Worm (Caenorhabditis elegans) whole organism, L4/young adult: ENCODE measurements around the gene T11G6.3.

Source experiments
- W03F9.2 ChIP-seq: fragments of 150-350 bp; optimal IDR thresholded peaks from 2 replicates; lab custom pipeline; 2014; ENCODE audit warnings: missing biosample characterization, missing genetic modification characterization
- dao-5 ChIP-seq: sonication (generic microtip); optimal IDR thresholded peaks from 2 replicates; lab custom pipeline; 2016; ENCODE audit warnings: missing genotype, missing genetic modification characterization, moderate library complexity, missing compliant biosample characterization
- him-1 ChIP-seq: sonication (generic microtip); optimal IDR thresholded peaks from 2 replicates; lab custom pipeline; 2016; ENCODE audit warnings: missing genotype, missing genetic modification reagents, missing genetic modification characterization, missing compliant biosample characterization

Gene T11G6.3

ce11 chrIV:10855049-10855448 is at the start of gene T11G6.3:
Gene T11G6.3 (minus strand): TSS chrIV:10855237.
- no peak for TF ChIP-seq W03F9.2 (tag; lab: Kevin White, UChicago)
- no peak for TF ChIP-seq him-1 (tag; lab: Kevin White, UChicago)
- no peak for TF ChIP-seq dao-5 (tag; lab: Kevin White, UChicago)

DNA sequence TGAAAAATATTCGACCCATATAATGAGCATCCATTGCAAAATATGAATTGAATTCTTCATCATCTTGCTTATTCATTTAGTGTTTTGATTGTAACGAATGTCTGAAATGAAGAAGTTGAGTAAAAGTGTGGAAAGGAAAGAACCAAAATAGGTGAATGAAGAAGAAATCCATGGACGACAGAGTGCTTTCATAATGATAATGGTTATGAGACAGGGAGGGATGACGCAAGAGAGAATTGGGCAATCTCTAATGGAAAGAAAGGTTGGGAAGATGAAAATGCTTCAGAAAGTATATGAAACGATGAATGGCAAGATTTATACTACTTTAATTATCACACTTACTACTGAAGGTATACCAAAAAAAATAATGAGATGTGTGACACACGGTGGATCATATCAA is 49.2 kb upstream of the T11G6.3 start, which contains the start of gene ZK596.3:
Gene ZK596.3, minus strand, starts transcription at position 101 of the 400 bp plus-strand sequence.
- TF ChIP-seq W03F9.2 (tag; lab: Kevin White, UChicago) (no peak), dao-5 (tag; lab: Kevin White, UChicago) (no peak), him-1 (tag; lab: Kevin White, UChicago) (no peak)

ce11 chrIV:10902476-10902875 is 47.4 kb upstream of the T11G6.3 start:
- no peak for TF ChIP-seq dao-5 (tag; lab: Kevin White, UChicago)
- TF ChIP-seq him-1 (tag; lab: Kevin White, UChicago) = no peak
- TF ChIP-seq W03F9.2 (tag; lab: Kevin White, UChicago) = no peak

- TF ChIP-seq W03F9.2 (tag; lab: Kevin White, UChicago) (no peak), him-1 (tag; lab: Kevin White, UChicago) (no peak), dao-5 (tag; lab: Kevin White, UChicago) (no peak)
These were observed 45.0 kb upstream of the T11G6.3 start, which contains the start of gene srlf-30 for ce11 chrIV:10900083-10900482. Gene srlf-30 (plus strand): TSS chrIV:10900383.

- no peak for TF ChIP-seq dao-5 (tag; lab: Kevin White, UChicago)
- no peak for TF ChIP-seq him-1 (tag; lab: Kevin White, UChicago)
- TF ChIP-seq W03F9.2 (tag; lab: Kevin White, UChicago) = no peak
These were observed 44.1 kb upstream of the T11G6.3 start, which contains the start of the genes F13E9.9 and F13E9.19 for ce11 chrIV:10899091-10899490. Gene F13E9.9 (minus strand): TSS chrIV:10899191. Gene F13E9.19 (plus strand): TSS chrIV:10899406.

- TF ChIP-seq W03F9.2 (tag; lab: Kevin White, UChicago) (no peak), him-1 (tag; lab: Kevin White, UChicago) (no peak), dao-5 (tag; lab: Kevin White, UChicago) (no peak)
These were observed 43.1 kb upstream of the T11G6.3 start for ce11 chrIV:10898160-10898559.

DNA sequence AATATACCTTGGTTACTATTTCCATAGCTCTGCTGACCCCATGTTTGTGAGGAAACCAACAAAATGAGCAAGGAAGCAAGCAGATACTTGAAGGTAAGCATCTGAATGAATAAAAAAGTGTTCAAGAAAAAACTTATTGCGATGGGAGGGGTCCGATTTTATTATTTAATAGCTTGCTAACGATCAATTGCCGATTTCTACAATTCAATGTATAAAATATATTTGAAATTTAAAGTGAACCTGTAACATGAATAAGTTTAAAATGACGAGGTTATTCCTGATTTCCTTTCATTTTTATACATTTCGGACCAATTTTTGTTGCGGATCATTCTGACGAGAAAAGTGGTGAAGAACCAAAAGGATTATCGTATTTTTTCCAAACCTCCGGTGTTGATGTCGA is 41.5 kb upstream of the T11G6.3 start, which contains the start of gene srlf-13:
Gene srlf-13, minus strand, starts transcription at position 101 of the 400 bp plus-strand sequence.
- TF ChIP-seq dao-5 (tag; lab: Kevin White, UChicago) (no peak), him-1 (tag; lab: Kevin White, UChicago) (no peak), W03F9.2 (tag; lab: Kevin White, UChicago) (no peak)

DNA sequence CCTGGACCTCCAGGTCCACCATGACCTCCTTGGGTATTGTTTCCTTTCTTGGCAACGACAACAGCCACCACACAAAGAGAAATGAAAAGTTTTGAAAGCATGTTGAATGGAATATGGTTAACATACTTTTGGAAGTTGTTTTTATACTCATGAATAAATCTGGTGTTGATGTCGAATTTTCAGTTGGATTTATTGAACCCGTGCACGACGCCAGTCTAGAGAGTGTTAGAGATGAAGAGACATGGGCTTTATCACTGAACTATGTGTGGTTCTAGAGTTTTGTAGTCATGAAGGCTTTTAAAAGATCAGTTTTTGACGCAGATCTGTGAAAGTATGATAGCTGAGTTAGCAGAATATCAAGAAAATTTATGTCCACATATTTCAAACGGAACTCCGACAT is 39.2 kb upstream of the T11G6.3 start, which contains the start of gene srlf-14:
Gene srlf-14, minus strand, starts transcription at position 101 of the 400 bp plus-strand sequence.
- TF ChIP-seq dao-5 (tag; lab: Kevin White, UChicago) (no peak), him-1 (tag; lab: Kevin White, UChicago) (no peak), W03F9.2 (tag; lab: Kevin White, UChicago) (no peak)

ce11 chrIV:10891993-10892392 is 37.0 kb upstream of the T11G6.3 start, which contains the start of gene srlf-12:
Gene srlf-12 (minus strand): TSS chrIV:10892093.
- TF ChIP-seq dao-5 (tag; lab: Kevin White, UChicago) (no peak), him-1 (tag; lab: Kevin White, UChicago) (no peak), W03F9.2 (tag; lab: Kevin White, UChicago) (no peak)

DNA sequence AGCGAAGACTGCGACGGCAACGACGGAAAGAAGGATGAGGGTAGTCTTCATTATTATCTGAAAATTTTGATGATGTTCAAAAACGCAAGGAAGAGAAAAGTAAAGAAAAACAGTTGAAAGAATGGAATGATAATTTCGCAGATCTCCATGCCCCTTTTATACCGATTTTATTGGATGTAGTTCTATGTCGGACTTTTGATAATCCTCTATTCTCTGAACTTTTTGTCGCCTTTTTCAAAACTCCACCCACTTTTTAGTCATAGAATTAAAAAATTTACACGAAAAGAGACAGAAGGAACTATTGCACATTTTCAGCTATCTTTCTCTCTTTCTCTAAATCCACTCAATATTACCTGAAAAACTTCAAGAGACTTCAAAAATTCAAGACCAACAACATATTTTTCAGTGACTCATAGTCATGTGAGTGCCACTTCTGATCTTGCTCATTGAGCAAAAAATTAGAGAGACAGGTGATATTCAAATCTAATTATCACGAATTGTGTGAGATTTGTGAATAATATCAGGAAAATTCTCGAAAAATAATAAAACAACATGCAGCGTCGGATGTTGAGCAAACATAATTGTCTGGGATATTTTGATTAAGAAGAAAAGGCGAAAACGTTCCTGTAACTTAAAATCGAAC is 34.9 kb upstream of the T11G6.3 start, which contains the start of gene F13E9.15:
Gene F13E9.15, minus strand, starts transcription at position 51 of the 643 bp plus-strand sequence.
- TF ChIP-seq dao-5 (tag; lab: Kevin White, UChicago) = no peak
- TF ChIP-seq him-1 (tag; lab: Kevin White, UChicago) = no peak
- no peak for TF ChIP-seq W03F9.2 (tag; lab: Kevin White, UChicago)

DNA sequence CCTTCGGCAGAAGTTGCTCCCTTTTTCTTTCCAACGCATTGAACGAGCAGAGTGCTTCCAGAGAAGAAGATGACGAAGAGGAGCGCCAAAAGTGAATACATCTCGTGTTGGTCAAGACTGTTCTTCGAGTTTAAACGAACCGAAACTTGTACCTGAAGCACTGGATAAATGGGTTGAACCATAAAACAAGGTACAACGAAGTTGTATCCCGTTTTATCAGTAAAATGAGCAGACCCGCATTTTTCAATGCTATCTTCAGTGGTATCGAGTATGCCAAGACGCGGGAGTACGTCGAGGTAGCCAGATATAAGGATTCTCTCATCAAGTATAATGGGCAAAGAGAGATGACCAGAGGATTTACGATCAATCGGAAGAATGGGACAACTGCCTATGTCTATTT is 32.2 kb upstream of the T11G6.3 start, which contains the start of gene F13E9.16:
Gene F13E9.16, minus strand, starts transcription at position 101 of the 400 bp plus-strand sequence.
- TF ChIP-seq him-1 (tag; lab: Kevin White, UChicago) (no peak), dao-5 (tag; lab: Kevin White, UChicago) (no peak), W03F9.2 (tag; lab: Kevin White, UChicago) (no peak)

DNA sequence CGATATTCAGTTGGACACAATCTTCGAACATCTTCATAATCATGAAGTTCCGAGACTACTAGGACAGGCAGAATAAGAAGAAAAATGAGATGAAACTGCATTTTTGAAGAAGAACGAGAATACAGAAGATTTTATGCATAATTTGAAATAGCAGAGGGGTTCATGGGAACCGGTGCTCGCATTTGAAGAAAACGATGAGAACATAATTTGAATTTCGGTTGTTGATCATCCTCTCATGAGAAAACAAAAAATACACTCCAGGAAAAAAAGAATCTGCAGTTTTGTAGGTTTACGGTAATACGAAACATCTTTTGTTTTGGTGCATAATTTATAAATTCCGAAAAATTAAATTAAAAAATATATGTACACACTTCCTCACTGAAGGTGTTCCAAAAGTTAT is 30.9 kb upstream of the T11G6.3 start, which contains the start of gene srlf-11:
Gene srlf-11, minus strand, starts transcription at position 101 of the 400 bp plus-strand sequence.
- no peak for TF ChIP-seq dao-5 (tag; lab: Kevin White, UChicago)
- TF ChIP-seq W03F9.2 (tag; lab: Kevin White, UChicago) = no peak
- TF ChIP-seq him-1 (tag; lab: Kevin White, UChicago) = no peak

ce11 chrIV:10884263-10884662 is 29.2 kb upstream of the T11G6.3 start, which contains the start of gene F13E9.5:
Gene F13E9.5 (minus strand): TSS chrIV:10884363.
- TF ChIP-seq him-1 (tag; lab: Kevin White, UChicago) (no peak), dao-5 (tag; lab: Kevin White, UChicago) (no peak), W03F9.2 (tag; lab: Kevin White, UChicago) (no peak)
